Worm (Caenorhabditis elegans) whole organism, mixed stage, embryonic: Measurements from ENCODE around the gene chil-25.

Experiments used
- M03D4.4 ChIP-seq: sonication (generic microtip); optimal IDR thresholded peaks from 2 replicates; lab custom pipeline; 2017; ENCODE audit warnings: mild to moderate bottlenecking, missing genetic modification characterization, missing compliant biosample characterization
- ceh-83 ChIP-seq: fragments of 200-800 bp; sonication (Bioruptor generic); optimal IDR thresholded peaks from 2 replicates; lab custom pipeline; 2018; ENCODE audit warnings: mild to moderate bottlenecking, missing genetic modification characterization, missing compliant biosample characterization
- ham-2 ChIP-seq: fragments of 200-800 bp; sonication (Bioruptor generic); optimal IDR thresholded peaks from 2 replicates; lab custom pipeline; 2018; ENCODE audit warnings: mild to moderate bottlenecking, missing genetic modification characterization, missing compliant biosample characterization
- mab-5 ChIP-seq: fragments of 150-350 bp; optimal IDR thresholded peaks from 2 replicates; lab custom pipeline; 2014; ENCODE audit warnings: missing biosample characterization, missing genetic modification characterization
- mep-1 ChIP-seq: fragments of 150-350 bp; optimal IDR thresholded peaks from 2 replicates; lab custom pipeline; 2017; ENCODE audit warnings: missing biosample characterization, missing genetic modification reagents, missing genetic modification characterization, inconsistent platforms
- nhr-76 ChIP-seq: sonication (generic microtip); optimal IDR thresholded peaks from 2 replicates; lab custom pipeline; 2017; ENCODE audit warnings: missing biosample characterization, missing genetic modification characterization
- snpc-4 ChIP-seq: fragments of 150-350 bp; optimal IDR thresholded peaks from 2 replicates; lab custom pipeline; 2014; ENCODE audit warnings: missing biosample characterization, missing genetic modification characterization

ce11 chrII:9468414-9468813, 5.9 kb downstream of the chil-25 start, which contains the start of gene chil-23:
- no peak for TF ChIP-seq M03D4.4 (tag; lab: Kevin White, UChicago)
- no peak for TF ChIP-seq mab-5
- TF ChIP-seq ham-2 (GFP tag; lab: Kevin White, UChicago), result no peak
- TF ChIP-seq mep-1, result no peak
- no peak for TF ChIP-seq snpc-4
- TF ChIP-seq ceh-83, result no peak
- TF ChIP-seq nhr-76 (tag; lab: Kevin White, UChicago), result no peak
